Worm (Caenorhabditis elegans) whole organism, L4 larva: ENCODE measurements around the gene chd-3.

Experiments used
- F10B5.3 ChIP-seq: sonication (generic microtip); optimal IDR thresholded peaks from 2 replicates; lab custom pipeline; 2016; ENCODE audit warnings: mild to moderate bottlenecking, missing genetic modification characterization, missing compliant biosample characterization
- F44E2.7 ChIP-seq: fragments of 200-800 bp; sonication (Bioruptor generic); IDR thresholded peaks from 2 replicates; pipeline ENCODE4 v2.1.2; 2022; ENCODE audit warnings: missing genetic modification characterization, missing compliant biosample characterization
- T20F7.1 ChIP-seq: fragments of 200-800 bp; sonication (Bioruptor generic); optimal IDR thresholded peaks from 2 replicates; lab custom pipeline; 2018; ENCODE audit warnings: mild to moderate bottlenecking, missing genetic modification characterization, missing compliant biosample characterization
- aha-1 ChIP-seq: fragments of 150-350 bp; peaks from one replicate; lab custom pipeline; 2014; ENCODE audit warnings: missing biosample characterization, missing genetic modification characterization
- arid-1 ChIP-seq: fragments of 200-800 bp; sonication (Bioruptor generic); conservative IDR thresholded peaks from 2 replicates; pipeline ENCODE4 v1.3.6; 2022; ENCODE audit warnings: missing genetic modification reagents, missing genetic modification characterization, missing compliant biosample characterization
- attf-4 ChIP-seq: sonication (generic microtip); optimal IDR thresholded peaks from 3 replicates; lab custom pipeline; 2017; ENCODE audit warnings: missing biosample characterization, missing genetic modification characterization
- ceh-32 ChIP-seq: sonication (generic microtip); optimal IDR thresholded peaks from 2 replicates; lab custom pipeline; 2016; ENCODE audit warnings: mild to moderate bottlenecking, missing genetic modification characterization, missing compliant biosample characterization; ENCODE audit not compliant: poor library complexity
- ceh-44 ChIP-seq: fragments of 200-800 bp; sonication (Bioruptor generic); IDR thresholded peaks from 2 replicates; pipeline ENCODE4 v1.3.6; 2022; ENCODE audit warnings: missing genetic modification reagents, missing genetic modification characterization, missing compliant biosample characterization
- daf-12 ChIP-seq: fragments of 150-350 bp; optimal IDR thresholded peaks from 2 replicates; lab custom pipeline; 2014; ENCODE audit warnings: missing biosample characterization, missing genetic modification reagents, missing genetic modification characterization
- daf-16 ChIP-seq, 3 experiments: sonication (generic microtip); optimal IDR thresholded peaks; 2 replicates each; lab custom pipeline; 2016 to 2017; ENCODE audit warnings: missing genetic modification characterization in 3 of 3, missing genetic modification reagents in 3 of 3, mild to moderate bottlenecking in 2 of 3, missing compliant biosample characterization in 2 of 3, missing biosample characterization in 1 of 3, moderate library complexity in 1 of 3
- daf-8 ChIP-seq: fragments of 200-800 bp; sonication (Bioruptor generic); IDR thresholded peaks from 2 replicates; pipeline ENCODE4 v1.3.6; 2022; ENCODE audit warnings: missing genetic modification characterization, missing compliant biosample characterization
- dmd-6 ChIP-seq: fragments of 200-800 bp; sonication (Bioruptor generic); IDR thresholded peaks from 2 replicates; pipeline ENCODE4 v1.3.6; 2022; ENCODE audit warnings: missing genetic modification reagents, missing genetic modification characterization, missing compliant biosample characterization
- dmd-8 ChIP-seq: fragments of 200-800 bp; sonication (Bioruptor generic); IDR thresholded peaks from 2 replicates; pipeline ENCODE4 v1.3.6; 2022; ENCODE audit warnings: missing genetic modification characterization, missing compliant biosample characterization
- dpl-1 ChIP-seq: fragments of 150-350 bp; optimal IDR thresholded peaks from 2 replicates; lab custom pipeline; 2014; ENCODE audit warnings: missing biosample characterization, missing genetic modification reagents, missing genetic modification characterization
- dve-1 ChIP-seq: sonication (generic microtip); optimal IDR thresholded peaks from 2 replicates; lab custom pipeline; 2017; ENCODE audit warnings: antibody characterized with exemption, mild to moderate bottlenecking, missing genetic modification characterization, missing compliant biosample characterization; ENCODE audit not compliant: insufficient read depth
- hlh-11 ChIP-seq: fragments of 200-800 bp; sonication (Bioruptor generic); optimal IDR thresholded peaks from 2 replicates; lab custom pipeline; 2018; ENCODE audit warnings: mild to moderate bottlenecking, missing genetic modification characterization, missing compliant biosample characterization
- hlh-30 ChIP-seq: sonication (generic microtip); optimal IDR thresholded peaks from 2 replicates; lab custom pipeline; 2017; ENCODE audit warnings: antibody characterized with exemption, mild to moderate bottlenecking, missing genetic modification characterization, missing compliant biosample characterization; ENCODE audit not compliant: insufficient read depth
- hmg-1.1 ChIP-seq: fragments of 200-800 bp; sonication (Bioruptor generic); IDR thresholded peaks from 2 replicates; pipeline ENCODE4 v1.3.6; 2022; ENCODE audit warnings: missing genetic modification reagents, missing genetic modification characterization, missing compliant biosample characterization
- lsy-2 ChIP-seq, 2 experiments: fragments of 150-350 bp in 1 of 2; sonication (generic microtip) in 1 of 2; optimal IDR thresholded peaks; 2 replicates each; lab custom pipeline; 2014 to 2017; ENCODE audit warnings: missing biosample characterization in 2 of 2, missing genetic modification characterization in 2 of 2
- mdl-1 ChIP-seq, 2 experiments: fragments of 150-350 bp in 1 of 2; sonication (generic microtip) in 1 of 2; optimal IDR thresholded peaks; 2 replicates each; lab custom pipeline; 2014 to 2017; ENCODE audit warnings: missing biosample characterization in 2 of 2, missing genetic modification characterization in 2 of 2
- mdt-29 ChIP-seq: fragments of 200-800 bp; sonication (Bioruptor generic); IDR thresholded peaks from 2 replicates; pipeline ENCODE4 v1.3.6; 2022; ENCODE audit warnings: missing genetic modification reagents, missing genetic modification characterization, missing compliant biosample characterization
- mep-1 ChIP-seq: fragments of 150-350 bp; sonication (generic microtip); optimal IDR thresholded peaks from 3 replicates; lab custom pipeline; 2014; ENCODE audit warnings: missing biosample characterization, missing genetic modification characterization
- mes-2 ChIP-seq: sonication (generic microtip); optimal IDR thresholded peaks from 2 replicates; lab custom pipeline; 2016; ENCODE audit warnings: missing genotype, mild to moderate bottlenecking, missing genetic modification characterization, missing compliant biosample characterization; ENCODE audit not compliant: poor library complexity, severe bottlenecking
- mxl-3 ChIP-seq: fragments of 200-800 bp; sonication (Bioruptor generic); optimal IDR thresholded peaks from 2 replicates; lab custom pipeline; 2018; ENCODE audit warnings: mild to moderate bottlenecking, missing genetic modification characterization, missing compliant biosample characterization
- nhr-102 ChIP-seq: sonication (generic microtip); optimal IDR thresholded peaks from 2 replicates; lab custom pipeline; 2016; ENCODE audit warnings: mild to moderate bottlenecking, missing genetic modification characterization, moderate library complexity, missing compliant biosample characterization
- nhr-11 ChIP-seq: fragments of 150-350 bp; optimal IDR thresholded peaks from 2 replicates; lab custom pipeline; 2014; ENCODE audit warnings: missing biosample characterization, missing genetic modification characterization
- nhr-237 ChIP-seq: sonication (generic microtip); optimal IDR thresholded peaks from 2 replicates; lab custom pipeline; 2017; ENCODE audit warnings: missing biosample characterization, missing genetic modification characterization
- nhr-25 ChIP-seq: sonication (generic microtip); optimal IDR thresholded peaks from 2 replicates; lab custom pipeline; 2017; ENCODE audit warnings: missing genetic modification characterization, mild to moderate bottlenecking, missing compliant biosample characterization, antibody characterized with exemption, moderate library complexity, borderline replicate concordance; ENCODE audit not compliant: insufficient read depth
- nhr-28 ChIP-seq: fragments of 150-350 bp; optimal IDR thresholded peaks from 2 replicates; lab custom pipeline; 2014; ENCODE audit warnings: missing biosample characterization, missing genetic modification characterization
- nhr-6 ChIP-seq: fragments of 150-350 bp; optimal IDR thresholded peaks from 2 replicates; lab custom pipeline; 2014; ENCODE audit warnings: missing biosample characterization, missing genetic modification characterization
- nhr-77 ChIP-seq: fragments of 150-350 bp; optimal IDR thresholded peaks from 2 replicates; lab custom pipeline; 2014; ENCODE audit warnings: missing biosample characterization, missing genetic modification characterization
- php-3 ChIP-seq: fragments of 200-800 bp; sonication (Bioruptor generic); IDR thresholded peaks from 2 replicates; pipeline ENCODE4 v1.3.6; 2022; ENCODE audit warnings: missing genetic modification reagents, missing genetic modification characterization, missing compliant biosample characterization
- pqm-1 ChIP-seq: sonication (generic microtip); optimal IDR thresholded peaks from 2 replicates; lab custom pipeline; 2017; ENCODE audit warnings: missing biosample characterization, missing genetic modification characterization
- rbr-2 ChIP-seq: sonication (generic microtip); optimal IDR thresholded peaks from 2 replicates; lab custom pipeline; 2016; ENCODE audit warnings: missing genotype, missing genetic modification characterization, missing compliant biosample characterization
- snpc-1.2 ChIP-seq: fragments of 200-800 bp; sonication (Bioruptor generic); IDR thresholded peaks from 2 replicates; pipeline ENCODE4 v1.3.6; 2022; ENCODE audit warnings: missing genetic modification reagents, missing genetic modification characterization, missing compliant biosample characterization
- spr-1 ChIP-seq: sonication (generic microtip); optimal IDR thresholded peaks from 2 replicates; lab custom pipeline; 2016; ENCODE audit warnings: mild to moderate bottlenecking, missing genetic modification characterization, missing compliant biosample characterization
- tag-97 ChIP-seq: fragments of 200-800 bp; sonication (Bioruptor generic); IDR thresholded peaks from 2 replicates; pipeline ENCODE4 v1.3.6; 2022; ENCODE audit warnings: missing genetic modification characterization, missing compliant biosample characterization
- unc-62 ChIP-seq, 3 experiments: fragments of 150-350 bp in 1 of 3; sonication (generic microtip); optimal IDR thresholded peaks in 2 of 3; peaks in 1 of 3; 1 replicate in 1 of 3; 2 replicates in 2 of 3; lab custom pipeline; 2014 to 2017; ENCODE audit warnings: missing biosample characterization in 3 of 3, missing genetic modification characterization in 3 of 3, missing genetic modification reagents in 3 of 3, missing genotype in 1 of 3
- zip-11 ChIP-seq: fragments of 200-800 bp; sonication (Bioruptor generic); IDR thresholded peaks from 2 replicates; pipeline ENCODE4 v1.3.6; 2022; ENCODE audit warnings: missing genetic modification characterization, missing compliant biosample characterization

Gene chd-3

DNA sequence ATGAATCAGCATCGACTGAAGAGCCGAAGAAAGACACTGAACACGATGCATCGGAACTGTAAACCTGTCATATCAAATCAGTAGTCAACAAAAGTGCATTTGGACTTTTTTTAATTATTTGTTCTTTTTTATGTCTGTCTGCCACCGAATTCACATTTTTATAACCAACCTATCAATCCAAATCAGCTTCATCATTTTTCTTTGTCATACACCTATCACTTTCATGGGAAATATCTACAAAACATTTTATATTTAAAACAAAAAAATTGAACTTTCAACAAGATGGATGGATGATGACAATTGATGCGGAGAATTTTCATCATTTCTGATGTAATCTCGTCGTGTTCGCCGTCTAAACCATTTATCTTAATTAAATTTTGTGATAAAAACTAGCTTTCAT lies 17.0 kb upstream of the chd-3 start (continued):
- no peak for TF ChIP-seq daf-8 (GFP tag; lab: Robert Waterston, UW)
- no peak for TF ChIP-seq mxl-3 (GFP tag; lab: Kevin White, UChicago)
- TF ChIP-seq mep-1 (tag; lab: Kevin White, UChicago), result no peak
- TF ChIP-seq F10B5.3 (tag; lab: Kevin White, UChicago), result no peak
- TF ChIP-seq nhr-28, result peak; percentile 5
- no peak for TF ChIP-seq ceh-44 (GFP tag; lab: Robert Waterston, UW)
- TF ChIP-seq php-3 (GFP tag; lab: Robert Waterston, UW), result no peak

DNA sequence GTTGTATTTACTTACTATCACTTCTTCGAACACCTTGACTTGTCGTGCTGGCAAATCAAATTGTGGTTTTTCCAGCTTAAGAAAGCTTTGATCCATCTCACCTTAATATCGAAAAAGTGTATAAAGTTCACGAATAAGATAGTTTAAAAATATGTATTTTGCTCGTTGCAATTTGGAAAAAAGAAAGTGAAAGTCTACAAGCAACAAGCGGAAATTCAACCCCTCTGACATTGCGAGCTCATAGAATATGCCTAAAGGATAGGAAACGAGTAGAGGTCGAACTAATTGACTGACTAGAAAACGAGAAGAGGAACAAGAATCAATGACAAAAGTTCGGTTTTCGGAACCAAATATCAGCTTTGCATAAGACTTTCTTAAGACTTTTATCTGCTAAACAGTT lies 11.4 kb upstream of the chd-3 start, which contains the start of gene T14G8.4:
T14G8.4 (minus strand) TSS at position 101 of the 400 bp plus-strand sequence.
- TF ChIP-seq arid-1 (GFP tag; lab: Robert Waterston, UW), result no peak
- TF ChIP-seq mdt-29 (GFP tag; lab: Robert Waterston, UW), result no peak
- TF ChIP-seq unc-62 (GFP tag; optimal IDR thresholded peaks at IDR 0.05 in 1 of 2; lab: Kevin White, UChicago), result peak in 1 of 2 experiments; percentile 66
- no peak for TF ChIP-seq unc-62 (tag; optimal IDR thresholded peaks at IDR 0.05; lab: Kevin White, UChicago)
- TF ChIP-seq, all 104 proteins: peak for 1

DNA sequence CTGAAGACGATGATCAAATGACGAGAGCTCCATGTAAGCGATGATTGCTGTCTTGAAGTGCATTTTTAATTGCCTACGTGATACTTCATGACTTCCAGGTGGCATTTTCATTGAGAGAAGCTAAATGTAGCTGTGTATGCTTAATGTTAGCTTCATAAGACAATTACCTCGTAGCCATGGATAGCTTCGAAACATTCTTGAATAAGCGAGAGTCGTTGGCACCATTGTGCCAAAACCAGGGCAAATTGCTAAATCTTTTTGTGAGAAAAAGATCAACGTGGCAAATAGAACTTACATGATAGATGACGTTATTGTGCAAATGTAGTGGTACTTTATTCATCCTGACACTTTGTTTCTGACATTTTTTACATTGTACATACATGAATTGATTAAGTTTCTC lies 10.9 kb upstream of the chd-3 start:
- TF ChIP-seq aha-1 (tag; lab: Kevin White, UChicago), result peak; percentile 91
- TF ChIP-seq daf-12 (tag; lab: Kevin White, UChicago), result no peak

DNA sequence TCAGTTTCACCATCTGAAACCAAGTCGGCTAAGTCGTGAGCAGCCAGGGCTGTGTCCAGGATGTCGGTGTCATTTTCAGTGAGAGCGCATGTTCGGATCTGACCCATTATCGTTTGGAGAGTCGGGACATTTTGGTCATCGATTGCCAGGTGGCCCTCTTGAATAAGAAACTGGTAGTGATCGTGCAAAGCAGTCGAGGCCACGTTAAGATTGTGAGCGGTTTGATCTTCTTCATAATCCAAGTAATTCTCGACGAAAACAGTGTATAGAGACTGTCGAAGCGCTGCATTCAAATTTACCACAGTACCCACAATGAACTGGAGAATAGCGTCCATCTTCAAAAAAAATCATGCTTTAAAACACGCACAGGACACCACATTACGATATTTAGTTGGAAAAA lies 10.1 kb upstream of the chd-3 start, which contains the start of gene T14G8.6:
T14G8.6 (minus strand) TSS at position 338 of the 400 bp plus-strand sequence.
- TF ChIP-seq aha-1 (tag; lab: Kevin White, UChicago) (peak; percentile 95), hmg-1.1 (GFP tag; lab: Robert Waterston, UW) (no peak), F44E2.7 (no peak), tag-97 (GFP tag; lab: Robert Waterston, UW) (0 out of 2 replicates have a peak, but pooled peaks have one; percentile 24), nhr-237 (no peak), snpc-1.2 (no peak)

DNA sequence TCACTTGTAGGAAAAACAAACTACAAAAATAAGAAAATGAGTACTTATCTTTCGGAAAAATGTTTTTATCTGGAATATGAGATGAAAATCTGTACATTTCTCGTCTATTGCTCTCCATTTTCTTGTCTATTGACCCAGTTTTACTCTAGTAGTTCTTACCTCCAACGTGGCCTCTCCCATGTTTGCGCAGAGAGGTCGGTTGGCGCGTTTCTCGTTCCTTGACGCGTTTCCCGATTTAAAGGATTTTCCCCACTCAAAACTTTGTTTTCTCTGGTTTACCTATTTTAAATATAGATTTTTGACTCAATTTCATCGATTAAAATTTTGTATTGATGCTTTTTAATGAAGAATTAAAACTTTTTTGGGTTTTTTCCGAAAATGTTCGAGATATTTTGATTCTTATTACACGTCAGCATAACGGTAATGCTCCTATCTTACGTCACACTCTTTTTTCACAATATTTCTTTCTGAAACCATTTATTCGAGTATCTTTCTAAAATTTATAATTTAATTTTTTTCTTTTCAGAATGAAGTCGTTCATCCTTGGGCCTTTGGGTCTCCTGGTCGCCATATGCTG lies 8.4 kb upstream of the chd-3 start, which contains the start of gene T14G8.3:
T14G8.3 (plus strand) TSS at position 527 of the 577 bp plus-strand sequence.
- peak; percentile 23 for TF ChIP-seq nhr-102 (tag; lab: Kevin White, UChicago)
- peak; percentile 69 for TF ChIP-seq dve-1
- peak; percentile 68 for TF ChIP-seq hlh-11
- no peak for TF ChIP-seq ceh-32
- peak; percentile 58 for TF ChIP-seq nhr-28
- TF ChIP-seq dpl-1 (GFP tag; lab: Kevin White, UChicago), result peak; percentile 49
- TF ChIP-seq hlh-30 (tag; lab: Kevin White, UChicago), result peak; percentile 39
- TF ChIP-seq nhr-25 (tag; lab: Kevin White, UChicago), result peak; percentile 11
- TF ChIP-seq dmd-8 (GFP tag; lab: Robert Waterston, UW), result no peak
- peak; percentile 69 for TF ChIP-seq mes-2 (tag; lab: Kevin White, UChicago)
- peak in 1 of 2 experiments; percentile 75 for TF ChIP-seq lsy-2 (tag; optimal IDR thresholded peaks at IDR 0.05; lab: Kevin White, UChicago)
- TF ChIP-seq mxl-3 (GFP tag; lab: Kevin White, UChicago), result peak; percentile 19
- peak; percentile 7 for TF ChIP-seq pqm-1
- peak; percentile 57 for TF ChIP-seq nhr-6 (tag; lab: Kevin White, UChicago)
- TF ChIP-seq daf-12 (tag; lab: Kevin White, UChicago), result no peak
- TF ChIP-seq zip-11, result no peak
- TF ChIP-seq attf-4, result no peak
- peak; percentile 6 for TF ChIP-seq spr-1 (tag; lab: Kevin White, UChicago)
- TF ChIP-seq T20F7.1 (GFP tag; lab: Kevin White, UChicago), result peak; percentile 45
- peak; percentile 77 for TF ChIP-seq aha-1 (tag; lab: Kevin White, UChicago)
- peak; percentile 83 for TF ChIP-seq mep-1 (tag; lab: Kevin White, UChicago)
- peak; percentile 44 for TF ChIP-seq rbr-2 (tag; lab: Kevin White, UChicago)
- TF ChIP-seq nhr-77 (tag; lab: Kevin White, UChicago), result peak; percentile 52
- peak in 1 of 2 experiments; percentile 41 for TF ChIP-seq mdl-1 (tag; optimal IDR thresholded peaks at IDR 0.05; lab: Kevin White, UChicago)
- no peak for TF ChIP-seq daf-16 (GFP tag; optimal IDR thresholded peaks at IDR 0.05; lab: Kevin White, UChicago)
- TF ChIP-seq daf-16 (tag; optimal IDR thresholded peaks at IDR 0.05; lab: Kevin White, UChicago), result peak; percentile 52
- peak; percentile 26; the same call in 1 of the 2 replicates for TF ChIP-seq dmd-6 (GFP tag; lab: Robert Waterston, UW)
- no peak for TF ChIP-seq nhr-11 (tag; lab: Kevin White, UChicago)
